Worm (Caenorhabditis elegans) whole organism, L4 larva: ENCODE measurements around the gene C17G1.14.
A peak's percentile ranks its signal among the peaks of the same experiment; 100 is the strongest.

Experiments used
- F10B5.3 ChIP-seq: sonication (generic microtip); optimal IDR thresholded peaks from 2 replicates; lab custom pipeline; 2016; ENCODE audit warnings: mild to moderate bottlenecking, missing genetic modification characterization, missing compliant biosample characterization
- F26F4.8 ChIP-seq: fragments of 200-800 bp; sonication (Bioruptor generic); conservative IDR thresholded peaks from 2 replicates; pipeline ENCODE4 v1.3.6; 2022; ENCODE audit warnings: missing genetic modification characterization, missing compliant biosample characterization
- T20F7.1 ChIP-seq: fragments of 200-800 bp; sonication (Bioruptor generic); optimal IDR thresholded peaks from 2 replicates; lab custom pipeline; 2018; ENCODE audit warnings: mild to moderate bottlenecking, missing genetic modification characterization, missing compliant biosample characterization
- T26A8.4 ChIP-seq: fragments of 200-800 bp; sonication (Bioruptor generic); IDR thresholded peaks from 2 replicates; pipeline ENCODE4 v1.3.6; 2022; ENCODE audit warnings: missing genetic modification characterization, missing compliant biosample characterization
- ZK546.5 ChIP-seq, 2 experiments: sonication (generic microtip); optimal IDR thresholded peaks; 2 replicates each; lab custom pipeline; 2017; ENCODE audit warnings: missing biosample characterization in 2 of 2, missing genetic modification characterization in 2 of 2
- aly-2 ChIP-seq: sonication (generic microtip); optimal IDR thresholded peaks from 2 replicates; lab custom pipeline; 2018; ENCODE audit warnings: missing biosample characterization, missing genetic modification characterization
- ama-1 ChIP-seq: fragments of 150-350 bp; optimal IDR thresholded peaks from 2 replicates; lab custom pipeline; 2014; ENCODE audit warnings: inconsistent platforms, mixed read lengths
- ceh-20 ChIP-seq: fragments of 200-800 bp; sonication (Bioruptor generic); IDR thresholded peaks from 2 replicates; pipeline ENCODE4 v1.3.6; 2022; ENCODE audit warnings: missing genetic modification reagents, missing genetic modification characterization, missing compliant biosample characterization
- ceh-28 ChIP-seq: fragments of 150-350 bp; optimal IDR thresholded peaks from 2 replicates; lab custom pipeline; 2014; ENCODE audit warnings: missing biosample characterization, missing genetic modification reagents, missing genetic modification characterization
- ceh-32 ChIP-seq: sonication (generic microtip); optimal IDR thresholded peaks from 2 replicates; lab custom pipeline; 2016; ENCODE audit warnings: mild to moderate bottlenecking, missing genetic modification characterization, missing compliant biosample characterization; ENCODE audit not compliant: poor library complexity
- ceh-82 ChIP-seq: sonication (generic microtip); optimal IDR thresholded peaks from 2 replicates; lab custom pipeline; 2017; ENCODE audit warnings: missing biosample characterization, missing genetic modification characterization
- ctbp-1 ChIP-seq: fragments of 200-800 bp; sonication (Bioruptor generic); IDR thresholded peaks from 2 replicates; pipeline ENCODE4 v1.3.6; 2022; ENCODE audit warnings: missing genetic modification reagents, missing genetic modification characterization, missing compliant biosample characterization
- daf-8 ChIP-seq: fragments of 200-800 bp; sonication (Bioruptor generic); IDR thresholded peaks from 2 replicates; pipeline ENCODE4 v1.3.6; 2022; ENCODE audit warnings: missing genetic modification characterization, missing compliant biosample characterization
- dmd-6 ChIP-seq: fragments of 200-800 bp; sonication (Bioruptor generic); IDR thresholded peaks from 2 replicates; pipeline ENCODE4 v1.3.6; 2022; ENCODE audit warnings: missing genetic modification reagents, missing genetic modification characterization, missing compliant biosample characterization
- dmd-8 ChIP-seq: fragments of 200-800 bp; sonication (Bioruptor generic); IDR thresholded peaks from 2 replicates; pipeline ENCODE4 v1.3.6; 2022; ENCODE audit warnings: missing genetic modification characterization, missing compliant biosample characterization
- dmd-9 ChIP-seq: fragments of 200-800 bp; sonication (Bioruptor generic); IDR thresholded peaks from 2 replicates; pipeline ENCODE4 v1.3.6; 2022; ENCODE audit warnings: missing genetic modification reagents, missing genetic modification characterization, missing compliant biosample characterization
- dpl-1 ChIP-seq: fragments of 150-350 bp; optimal IDR thresholded peaks from 2 replicates; lab custom pipeline; 2014; ENCODE audit warnings: missing biosample characterization, missing genetic modification reagents, missing genetic modification characterization
- dve-1 ChIP-seq: sonication (generic microtip); optimal IDR thresholded peaks from 2 replicates; lab custom pipeline; 2017; ENCODE audit warnings: antibody characterized with exemption, mild to moderate bottlenecking, missing genetic modification characterization, missing compliant biosample characterization; ENCODE audit not compliant: insufficient read depth
- egl-43 ChIP-seq: fragments of 200-800 bp; sonication (Bioruptor generic); IDR thresholded peaks from 2 replicates; pipeline ENCODE4 v1.3.6; 2022; ENCODE audit warnings: missing genetic modification reagents, missing genetic modification characterization, missing compliant biosample characterization
- fkh-10 ChIP-seq: fragments of 150-350 bp; optimal IDR thresholded peaks from 2 replicates; lab custom pipeline; 2014; ENCODE audit warnings: missing biosample characterization, missing genetic modification reagents, missing genetic modification characterization
- hif-1 ChIP-seq, 2 experiments: sonication (generic microtip); optimal IDR thresholded peaks; 2 replicates each; lab custom pipeline; 2016 to 2017; ENCODE audit warnings: missing compliant biosample characterization in 2 of 2, missing genetic modification characterization in 2 of 2, missing genetic modification reagents in 2 of 2, missing genotype in 2 of 2, mild to moderate bottlenecking in 1 of 2
- hlh-11 ChIP-seq: fragments of 200-800 bp; sonication (Bioruptor generic); optimal IDR thresholded peaks from 2 replicates; lab custom pipeline; 2018; ENCODE audit warnings: mild to moderate bottlenecking, missing genetic modification characterization, missing compliant biosample characterization
- hmg-1.1 ChIP-seq: fragments of 200-800 bp; sonication (Bioruptor generic); IDR thresholded peaks from 2 replicates; pipeline ENCODE4 v1.3.6; 2022; ENCODE audit warnings: missing genetic modification reagents, missing genetic modification characterization, missing compliant biosample characterization
- jun-1 ChIP-seq: fragments of 150-350 bp; optimal IDR thresholded peaks from 2 replicates; lab custom pipeline; 2014; ENCODE audit warnings: missing biosample characterization, missing genetic modification reagents, missing genetic modification characterization
- lim-7 ChIP-seq: fragments of 200-800 bp; sonication (Bioruptor generic); IDR thresholded peaks from 2 replicates; pipeline ENCODE4 v1.3.6; 2022; ENCODE audit warnings: missing genetic modification characterization, missing compliant biosample characterization
- lin-1 ChIP-seq: fragments of 200-800 bp; sonication (Bioruptor generic); IDR thresholded peaks from 2 replicates; pipeline ENCODE4 v1.3.6; 2022; ENCODE audit warnings: missing genetic modification reagents, missing genetic modification characterization, missing compliant biosample characterization
- lin-29 ChIP-seq: fragments of 200-800 bp; sonication (Bioruptor generic); IDR thresholded peaks from 2 replicates; pipeline ENCODE4 v1.3.6; 2022; ENCODE audit warnings: missing genetic modification reagents, missing genetic modification characterization, missing compliant biosample characterization
- madf-9 ChIP-seq: fragments of 200-800 bp; sonication (Bioruptor generic); conservative IDR thresholded peaks from 2 replicates; pipeline ENCODE4 v1.3.6; 2022; ENCODE audit warnings: missing genetic modification reagents, missing genetic modification characterization, missing compliant biosample characterization
- mdl-1 ChIP-seq, 2 experiments: fragments of 150-350 bp in 1 of 2; sonication (generic microtip) in 1 of 2; optimal IDR thresholded peaks; 2 replicates each; lab custom pipeline; 2014 to 2017; ENCODE audit warnings: missing biosample characterization in 2 of 2, missing genetic modification characterization in 2 of 2
- mdt-29 ChIP-seq: fragments of 200-800 bp; sonication (Bioruptor generic); IDR thresholded peaks from 2 replicates; pipeline ENCODE4 v1.3.6; 2022; ENCODE audit warnings: missing genetic modification reagents, missing genetic modification characterization, missing compliant biosample characterization
- mep-1 ChIP-seq: fragments of 150-350 bp; sonication (generic microtip); optimal IDR thresholded peaks from 3 replicates; lab custom pipeline; 2014; ENCODE audit warnings: missing biosample characterization, missing genetic modification characterization
- mxl-3 ChIP-seq: fragments of 200-800 bp; sonication (Bioruptor generic); optimal IDR thresholded peaks from 2 replicates; lab custom pipeline; 2018; ENCODE audit warnings: mild to moderate bottlenecking, missing genetic modification characterization, missing compliant biosample characterization
- nhr-10 ChIP-seq: fragments of 150-350 bp; optimal IDR thresholded peaks from 2 replicates; lab custom pipeline; 2014; ENCODE audit warnings: missing biosample characterization, missing genetic modification characterization
- nhr-41 ChIP-seq: fragments of 200-800 bp; sonication (Bioruptor generic); IDR thresholded peaks from 2 replicates; pipeline ENCODE4 v1.3.6; 2022; ENCODE audit warnings: missing genetic modification reagents, missing genetic modification characterization, missing compliant biosample characterization
- nhr-6 ChIP-seq: fragments of 150-350 bp; optimal IDR thresholded peaks from 2 replicates; lab custom pipeline; 2014; ENCODE audit warnings: missing biosample characterization, missing genetic modification characterization
- nhr-76 ChIP-seq: fragments of 150-350 bp; optimal IDR thresholded peaks from 2 replicates; lab custom pipeline; 2014; ENCODE audit warnings: missing biosample characterization, missing genetic modification characterization
- nhr-77 ChIP-seq: fragments of 150-350 bp; optimal IDR thresholded peaks from 2 replicates; lab custom pipeline; 2014; ENCODE audit warnings: missing biosample characterization, missing genetic modification characterization
- pha-4 ChIP-seq, 2 experiments: fragments of 150-350 bp in 1 of 2; fragments of 200-800 bp in 1 of 2; sonication (Bioruptor generic) in 1 of 2; IDR thresholded peaks in 1 of 2; optimal IDR thresholded peaks in 1 of 2; 2 replicates each; pipeline versions ENCODE4 v1.3.6 to Lab custom; 2014 to 2022; ENCODE audit warnings: missing genetic modification characterization in 2 of 2, missing genetic modification reagents in 2 of 2, missing biosample characterization in 1 of 2, missing compliant biosample characterization in 1 of 2
- pqm-1 ChIP-seq: sonication (generic microtip); optimal IDR thresholded peaks from 2 replicates; lab custom pipeline; 2017; ENCODE audit warnings: missing biosample characterization, missing genetic modification characterization
- saeg-2 ChIP-seq: fragments of 200-800 bp; sonication (Bioruptor generic); IDR thresholded peaks from 2 replicates; pipeline ENCODE4 v1.3.6; 2022; ENCODE audit warnings: missing genetic modification reagents, missing genetic modification characterization, missing compliant biosample characterization
- sdz-12 ChIP-seq: fragments of 200-800 bp; sonication (Bioruptor generic); optimal IDR thresholded peaks from 2 replicates; lab custom pipeline; 2018; ENCODE audit warnings: mild to moderate bottlenecking, missing genetic modification characterization, missing compliant biosample characterization
- set-16 ChIP-seq: fragments of 200-800 bp; sonication (Bioruptor generic); IDR thresholded peaks from 2 replicates; pipeline ENCODE4 v1.3.6; 2022; ENCODE audit warnings: missing genetic modification reagents, missing genetic modification characterization, missing compliant biosample characterization
- snpc-1.2 ChIP-seq: fragments of 200-800 bp; sonication (Bioruptor generic); IDR thresholded peaks from 2 replicates; pipeline ENCODE4 v1.3.6; 2022; ENCODE audit warnings: missing genetic modification reagents, missing genetic modification characterization, missing compliant biosample characterization
- snpc-4 ChIP-seq: fragments of 150-350 bp; optimal IDR thresholded peaks from 2 replicates; lab custom pipeline; 2014; ENCODE audit warnings: missing biosample characterization, missing genetic modification characterization
- tra-1 ChIP-seq: fragments of 200-800 bp; sonication (Bioruptor generic); IDR thresholded peaks from 2 replicates; pipeline ENCODE4 v1.3.6; 2022; ENCODE audit warnings: missing genetic modification reagents, missing genetic modification characterization, missing compliant biosample characterization
- unc-62 ChIP-seq, 3 experiments: fragments of 150-350 bp in 1 of 3; sonication (generic microtip); optimal IDR thresholded peaks in 2 of 3; peaks in 1 of 3; 1 replicate in 1 of 3; 2 replicates in 2 of 3; lab custom pipeline; 2014 to 2017; ENCODE audit warnings: missing biosample characterization in 3 of 3, missing genetic modification characterization in 3 of 3, missing genetic modification reagents in 3 of 3, missing genotype in 1 of 3
- zfp-2 ChIP-seq: sonication (generic microtip); optimal IDR thresholded peaks from 2 replicates; lab custom pipeline; 2016; ENCODE audit warnings: mild to moderate bottlenecking, missing genetic modification characterization, missing compliant biosample characterization
- zip-2 ChIP-seq: fragments of 150-350 bp; optimal IDR thresholded peaks from 2 replicates; lab custom pipeline; 2014; ENCODE audit warnings: missing biosample characterization, missing genetic modification characterization
- ztf-11 ChIP-seq: fragments of 150-350 bp; optimal IDR thresholded peaks from 2 replicates; lab custom pipeline; 2014; ENCODE audit warnings: missing biosample characterization, missing genetic modification characterization
- ztf-7 ChIP-seq: fragments of 150-350 bp; optimal IDR thresholded peaks from 2 replicates; lab custom pipeline; 2014; ENCODE audit warnings: missing biosample characterization, missing genetic modification characterization

C17G1.14 gene

ce11 chrX:9958561-9958960 is 19.9 kb downstream of the C17G1.14 start, which contains the start of gene ZC506.1:
ZC506.1 (plus strand) TSS chrX:9958960.
- TF ChIP-seq ctbp-1 (GFP tag; lab: Robert Waterston, UW): peak; percentile 92
- TF ChIP-seq ama-1 (lab: Kevin White, UChicago): peak; percentile 34
- TF ChIP-seq egl-43 (GFP tag; lab: Robert Waterston, UW): peak; percentile 91
- peak; percentile 58; the same call in 1 of the 2 replicates for TF ChIP-seq mdt-29 (GFP tag; lab: Robert Waterston, UW)
- peak; percentile 32 to 91 for TF ChIP-seq hif-1 (tag; optimal IDR thresholded peaks at IDR 0.05; lab: Kevin White, UChicago)
- no peak for TF ChIP-seq daf-8 (GFP tag; lab: Robert Waterston, UW)
- 0 out of 2 replicates have a peak, but pooled peaks have one; percentile 42 for TF ChIP-seq dmd-8
- TF ChIP-seq nhr-76 (tag; lab: Kevin White, UChicago): peak; percentile 51
- no peak for TF ChIP-seq snpc-1.2 (GFP tag; lab: Robert Waterston, UW)
- no peak for TF ChIP-seq ceh-82 (tag; lab: Kevin White, UChicago)
- no peak for TF ChIP-seq ceh-32 (tag; lab: Kevin White, UChicago)
- TF ChIP-seq tra-1 (GFP tag; lab: Robert Waterston, UW): peak; percentile 93
- peak; percentile 46 for TF ChIP-seq pqm-1 (tag; lab: Kevin White, UChicago)
- peak; percentile 89 for TF ChIP-seq dmd-6 (GFP tag; lab: Robert Waterston, UW)
- TF ChIP-seq nhr-77 (tag; lab: Kevin White, UChicago): peak; percentile 95
- TF ChIP-seq lin-29 (GFP tag; lab: Robert Waterston, UW): 0 out of 2 replicates have a peak, but pooled peaks have one; percentile 11
- peak; percentile 54 for TF ChIP-seq fkh-10 (GFP tag; lab: Kevin White, UChicago)
- peak; percentile 97 for TF ChIP-seq hmg-1.1 (GFP tag; lab: Robert Waterston, UW)
- no peak for TF ChIP-seq sdz-12 (GFP tag; lab: Kevin White, UChicago)
- no peak for TF ChIP-seq nhr-41 (GFP tag; lab: Robert Waterston, UW)
- peak; percentile 98 for TF ChIP-seq hlh-11
- TF ChIP-seq unc-62 (GFP tag; optimal IDR thresholded peaks at IDR 0.05 in 1 of 2; lab: Kevin White, UChicago): peak in 1 of 2 experiments; percentile 100
- no peak for TF ChIP-seq unc-62 (tag; optimal IDR thresholded peaks at IDR 0.05; lab: Kevin White, UChicago)
- peak; percentile 94 for TF ChIP-seq mxl-3 (GFP tag; lab: Kevin White, UChicago)
- peak; percentile 87 for TF ChIP-seq T26A8.4
- TF ChIP-seq nhr-6 (tag; lab: Kevin White, UChicago): peak; percentile 93
- TF ChIP-seq ztf-7 (tag; lab: Kevin White, UChicago): peak; percentile 86
- peak; percentile 76; the same call in 1 of the 2 replicates for TF ChIP-seq ceh-20
- peak; percentile 86 for TF ChIP-seq nhr-10 (tag; lab: Kevin White, UChicago)
- peak; percentile 67; the same call in 1 of the 2 replicates for TF ChIP-seq dmd-9 (GFP tag; lab: Robert Waterston, UW)
- no peak for TF ChIP-seq lim-7 (GFP tag; lab: Robert Waterston, UW)
- no peak for TF ChIP-seq F26F4.8
- peak; percentile 84 for TF ChIP-seq ceh-28
- TF ChIP-seq saeg-2 (GFP tag; lab: Robert Waterston, UW): peak; percentile 68; the same call in 1 of the 2 replicates
- no peak for TF ChIP-seq ztf-11 (tag; lab: Kevin White, UChicago)
- peak; percentile 9 for TF ChIP-seq zfp-2 (tag; lab: Kevin White, UChicago)
- TF ChIP-seq dpl-1 (GFP tag; lab: Kevin White, UChicago): peak; percentile 62
- TF ChIP-seq zip-2 (tag; lab: Kevin White, UChicago): peak; percentile 45
- TF ChIP-seq set-16 (GFP tag; lab: Robert Waterston, UW): peak; percentile 54
- peak; percentile 75 to 92 for TF ChIP-seq mdl-1 (tag; optimal IDR thresholded peaks at IDR 0.05; lab: Kevin White, UChicago)
- TF ChIP-seq pha-4 (GFP tag; IDR thresholded peaks at IDR 0.05; lab: Robert Waterston, UW): no peak
- TF ChIP-seq pha-4 (tag; optimal IDR thresholded peaks at IDR 0.05; lab: Kevin White, UChicago): peak; percentile 85
- TF ChIP-seq T20F7.1 (GFP tag; lab: Kevin White, UChicago): peak; percentile 84
- peak; percentile 98 for TF ChIP-seq mep-1 (tag; lab: Kevin White, UChicago)
- TF ChIP-seq jun-1 (tag; lab: Kevin White, UChicago): peak; percentile 92
- TF ChIP-seq lin-1 (GFP tag; lab: Robert Waterston, UW): peak; percentile 65; the same call in 1 of the 2 replicates
- peak; percentile 65 for TF ChIP-seq F10B5.3 (tag; lab: Kevin White, UChicago)
- TF ChIP-seq madf-9 (GFP tag; lab: Robert Waterston, UW): peak; percentile 55
- peak; percentile 98 for TF ChIP-seq dve-1 (tag; lab: Kevin White, UChicago)
- TF ChIP-seq ZK546.5 (tag; optimal IDR thresholded peaks at IDR 0.05; lab: Kevin White, UChicago): peak in 1 of 2 experiments; percentile 12
- TF ChIP-seq aly-2 (tag; lab: Kevin White, UChicago): peak; percentile 1
- no peak for TF ChIP-seq snpc-4
